Fruit fly (Drosophila melanogaster) whole organism, embryonic: ENCODE data around the gene CG10845.

Experiments
- Ada2b ChIP-seq: fragments of 200-800 bp; sonication (Bioruptor generic); IDR thresholded peaks from 2 replicates; pipeline ENCODE4 v1.3.6; 2022; ENCODE audit warnings: missing biosample characterization, missing genetic modification characterization
- CG10274 ChIP-seq: fragments of 200-800 bp; sonication (Bioruptor generic); optimal IDR thresholded peaks from 3 replicates; lab custom pipeline; 2017; ENCODE audit warnings: missing biosample characterization, mild to moderate bottlenecking, missing genetic modification characterization
- CG11398 ChIP-seq: fragments of 200-800 bp; sonication (Bioruptor generic); optimal IDR thresholded peaks from 2 replicates; lab custom pipeline; 2016; ENCODE audit warnings: missing biosample characterization, missing genetic modification characterization
- CG11456 ChIP-seq: fragments of 200-800 bp; sonication (Bioruptor generic); IDR thresholded peaks from 3 replicates; pipeline ENCODE4 v1.3.6; 2022; ENCODE audit warnings: missing biosample characterization, missing genetic modification characterization
- CG15011 ChIP-seq: fragments of 200-800 bp; sonication (Bioruptor generic); optimal IDR thresholded peaks from 3 replicates; lab custom pipeline; 2018; ENCODE audit warnings: missing biosample characterization, mild to moderate bottlenecking, missing genetic modification characterization
- CG16863 ChIP-seq: fragments of 200-800 bp; sonication (Bioruptor generic); optimal IDR thresholded peaks from 3 replicates; lab custom pipeline; 2016; ENCODE audit warnings: missing biosample characterization, missing genetic modification characterization
- CG18262 ChIP-seq: fragments of 200-800 bp; optimal IDR thresholded peaks from 3 replicates; lab custom pipeline; 2019; ENCODE audit warnings: missing biosample characterization, mild to moderate bottlenecking, missing genetic modification characterization, moderate library complexity
- CG2678 ChIP-seq: fragments of 200-800 bp; sonication (Bioruptor generic); optimal IDR thresholded peaks from 3 replicates; lab custom pipeline; 2019; ENCODE audit warnings: missing biosample characterization, mild to moderate bottlenecking, missing genetic modification characterization, moderate library complexity
- CG30431 ChIP-seq: fragments of 200-800 bp; sonication (Bioruptor generic); optimal IDR thresholded peaks from 2 replicates; lab custom pipeline; 2017; ENCODE audit warnings: missing biosample characterization, missing genetic modification characterization
- CG32767 ChIP-seq: fragments of 200-800 bp; sonication (Bioruptor generic); IDR thresholded peaks from 2 replicates; pipeline ENCODE4 v1.3.6; 2022; ENCODE audit warnings: missing biosample characterization, missing genetic modification characterization
- CG3995 ChIP-seq: fragments of 200-800 bp; sonication (Bioruptor generic); optimal IDR thresholded peaks from 3 replicates; lab custom pipeline; 2016; ENCODE audit warnings: missing biosample characterization, missing genetic modification characterization
- CG4360 ChIP-seq: fragments of 200-800 bp; sonication (Bioruptor generic); IDR thresholded peaks from 2 replicates; pipeline ENCODE4 v1.3.6; 2022; ENCODE audit warnings: missing biosample characterization, missing genetic modification characterization
- CG6765 ChIP-seq: fragments of 200-800 bp; sonication (Bioruptor generic); optimal IDR thresholded peaks from 3 replicates; lab custom pipeline; 2017; ENCODE audit warnings: missing biosample characterization, mild to moderate bottlenecking, missing genetic modification characterization
- CG7786 ChIP-seq: fragments of 200-800 bp; sonication (Bioruptor generic); optimal IDR thresholded peaks from 2 replicates; lab custom pipeline; 2016; ENCODE audit warnings: missing biosample characterization, missing genetic modification characterization
- CG8944 ChIP-seq: fragments of 200-800 bp; sonication (Bioruptor generic); optimal IDR thresholded peaks from 3 replicates; lab custom pipeline; 2016; ENCODE audit warnings: missing biosample characterization, missing genetic modification characterization
- CG9727 ChIP-seq: fragments of 200-800 bp; sonication (Bioruptor generic); optimal IDR thresholded peaks from 3 replicates; lab custom pipeline; 2017; ENCODE audit warnings: missing biosample characterization, mild to moderate bottlenecking, missing genetic modification characterization
- Dip3 ChIP-seq: fragments of 200-800 bp; sonication (Bioruptor generic); optimal IDR thresholded peaks from 3 replicates; lab custom pipeline; 2016; ENCODE audit warnings: missing biosample characterization, missing genetic modification characterization
- ERR ChIP-seq: fragments of 200-800 bp; sonication (Bioruptor generic); optimal IDR thresholded peaks from 2 replicates; lab custom pipeline; 2016; ENCODE audit warnings: missing biosample characterization, missing genetic modification characterization
- Sox100B ChIP-seq: fragments of 200-800 bp; sonication (Bioruptor generic); optimal IDR thresholded peaks from 3 replicates; lab custom pipeline; 2018; ENCODE audit warnings: missing biosample characterization, mild to moderate bottlenecking, missing genetic modification characterization
- Xrp1 ChIP-seq: fragments of 200-800 bp; sonication (Bioruptor generic); IDR thresholded peaks from 2 replicates; pipeline ENCODE4 v1.3.6; 2022; ENCODE audit warnings: missing biosample characterization, missing genetic modification characterization
- ab ChIP-seq: fragments of 200-800 bp; sonication (Bioruptor generic); optimal IDR thresholded peaks from 2 replicates; lab custom pipeline; 2016; ENCODE audit warnings: missing biosample characterization, missing genetic modification characterization
- ase ChIP-seq: fragments of 200-800 bp; sonication (Bioruptor generic); IDR thresholded peaks from 3 replicates; pipeline ENCODE4 v1.3.6; 2022; ENCODE audit warnings: missing biosample characterization, missing genetic modification characterization
- bigmax ChIP-seq: fragments of 200-800 bp; sonication (Bioruptor generic); optimal IDR thresholded peaks from 2 replicates; lab custom pipeline; 2018; ENCODE audit warnings: missing biosample characterization, mild to moderate bottlenecking, missing genetic modification characterization
- btn ChIP-seq: fragments of 200-800 bp; sonication (Bioruptor generic); optimal IDR thresholded peaks from 2 replicates; lab custom pipeline; 2016; ENCODE audit warnings: missing biosample characterization, missing genetic modification characterization
- cas ChIP-seq: fragments of 200-800 bp; sonication (Bioruptor generic); IDR thresholded peaks from 2 replicates; pipeline ENCODE4 v1.3.6; 2022; ENCODE audit warnings: missing biosample characterization, missing genetic modification characterization
- chinmo ChIP-seq: fragments of 200-800 bp; sonication (Bioruptor generic); IDR thresholded peaks from 4 replicates; pipeline ENCODE4 v1.3.6; 2022; ENCODE audit warnings: missing biosample characterization, missing genetic modification characterization; ENCODE audit not compliant: partially characterized antibody
- corto ChIP-seq: fragments of 200-800 bp; sonication (Bioruptor generic); optimal IDR thresholded peaks from 2 replicates; lab custom pipeline; 2016; ENCODE audit warnings: missing biosample characterization, mild to moderate bottlenecking, missing genetic modification characterization, moderate library complexity
- crc ChIP-seq: fragments of 200-800 bp; sonication (Bioruptor generic); optimal IDR thresholded peaks from 2 replicates; lab custom pipeline; 2016; ENCODE audit warnings: missing biosample characterization, missing genetic modification characterization
- croc ChIP-seq: fragments of 200-800 bp; sonication (Bioruptor generic); conservative IDR thresholded peaks from 3 replicates; pipeline ENCODE4 v1.3.6; 2022; ENCODE audit warnings: missing biosample characterization, missing genetic modification characterization
- dati ChIP-seq: fragments of 200-800 bp; sonication (Bioruptor generic); IDR thresholded peaks from 2 replicates; pipeline ENCODE4 v1.3.6; 2022; ENCODE audit warnings: missing biosample characterization, missing genetic modification characterization
- dm ChIP-seq: fragments of 200-800 bp; sonication (Bioruptor generic); optimal IDR thresholded peaks from 3 replicates; lab custom pipeline; 2016; ENCODE audit warnings: missing biosample characterization, missing genetic modification characterization
- dpn ChIP-seq, 2 experiments: fragments of 200-800 bp; sonication (Bioruptor generic); optimal IDR thresholded peaks; 3 replicates each; lab custom pipeline; 2016; ENCODE audit warnings: missing biosample characterization in 2 of 2, missing genetic modification characterization in 2 of 2
- gfzf ChIP-seq: fragments of 200-800 bp; sonication (Bioruptor generic); optimal IDR thresholded peaks from 2 replicates; lab custom pipeline; 2016; ENCODE audit warnings: missing biosample characterization, mild to moderate bottlenecking, missing genetic modification characterization, moderate library complexity
- hkb ChIP-seq, 2 experiments: fragments of 200-800 bp in 1 of 2; fragments of >200 bp in 1 of 2; sonication (Bioruptor generic) in 1 of 2; IDR thresholded peaks in 1 of 2; optimal IDR thresholded peaks in 1 of 2; 2 replicates each; pipeline versions ENCODE4 v1.3.6 to Lab custom; 2017 to 2022; ENCODE audit warnings: missing biosample characterization in 1 of 2, missing genetic modification characterization in 1 of 2
- lola ChIP-seq, 3 experiments: fragments of >200 bp in 2 of 3; fragments of 200-800 bp in 1 of 3; sonication (Bioruptor generic) in 1 of 3; optimal IDR thresholded peaks; 2 replicates each; lab custom pipeline; 2017 to 2019; ENCODE audit warnings: missing biosample characterization in 3 of 3, missing genetic modification characterization in 3 of 3, mild to moderate bottlenecking in 1 of 3, moderate library complexity in 1 of 3
- peb ChIP-seq: fragments of 200-800 bp; sonication (Bioruptor generic); IDR thresholded peaks from 2 replicates; pipeline ENCODE4 v1.3.6; 2022; ENCODE audit warnings: missing biosample characterization, missing genetic modification characterization
- pfk ChIP-seq: fragments of 200-800 bp; sonication (Bioruptor generic); optimal IDR thresholded peaks from 2 replicates; lab custom pipeline; 2018; ENCODE audit warnings: missing biosample characterization, mild to moderate bottlenecking, missing genetic modification characterization, moderate library complexity
- repo ChIP-seq: fragments of 200-800 bp; sonication (Bioruptor generic); optimal IDR thresholded peaks from 2 replicates; lab custom pipeline; 2016; ENCODE audit warnings: missing biosample characterization, missing genetic modification characterization
- rib ChIP-seq: fragments of 200-800 bp; sonication (Bioruptor generic); IDR thresholded peaks from 2 replicates; pipeline ENCODE4 v1.3.6; 2022; ENCODE audit warnings: missing biosample characterization, missing genetic modification characterization
- run ChIP-seq: fragments of 200-800 bp; sonication (Bioruptor generic); optimal IDR thresholded peaks from 3 replicates; lab custom pipeline; 2018; ENCODE audit warnings: missing biosample characterization, mild to moderate bottlenecking, missing genetic modification characterization
- sens ChIP-seq: fragments of 200-800 bp; sonication (Bioruptor generic); peaks from one replicate; lab custom pipeline; 2016; ENCODE audit warnings: missing biosample characterization, missing genetic modification characterization
- seq ChIP-seq: fragments of 200-800 bp; sonication (Bioruptor generic); IDR thresholded peaks from 2 replicates; pipeline ENCODE4 v1.3.6; 2022; ENCODE audit warnings: missing biosample characterization, missing genetic modification characterization
- sisA ChIP-seq: fragments of 200-800 bp; sonication (Bioruptor generic); IDR thresholded peaks from 2 replicates; pipeline ENCODE4 v1.3.6; 2022; ENCODE audit warnings: missing biosample characterization, missing genetic modification characterization
- slbo ChIP-seq: fragments of 200-800 bp; sonication (Bioruptor generic); IDR thresholded peaks from 2 replicates; pipeline ENCODE4 v1.3.6; 2022; ENCODE audit warnings: missing biosample characterization, missing genetic modification characterization
- sug ChIP-seq: fragments of 200-800 bp; optimal IDR thresholded peaks from 2 replicates; lab custom pipeline; 2019; ENCODE audit warnings: missing biosample characterization, mild to moderate bottlenecking, missing genetic modification characterization, moderate library complexity
- tin ChIP-seq: fragments of 200-800 bp; sonication (Bioruptor generic); optimal IDR thresholded peaks from 3 replicates; lab custom pipeline; 2016; ENCODE audit warnings: missing biosample characterization, missing genetic modification characterization
- toy ChIP-seq: fragments of 200-800 bp; sonication (Bioruptor generic); IDR thresholded peaks from 2 replicates; pipeline ENCODE4 v1.3.6; 2022; ENCODE audit warnings: missing biosample characterization, missing genetic modification characterization
- z ChIP-seq: fragments of 200-800 bp; sonication (Bioruptor generic); IDR thresholded peaks from 3 replicates; pipeline ENCODE4 v1.3.6; 2022; ENCODE audit warnings: missing biosample characterization, missing genetic modification characterization
- zfh2 ChIP-seq: fragments of 200-800 bp; sonication (Bioruptor generic); optimal IDR thresholded peaks from 2 replicates; lab custom pipeline; 2016; ENCODE audit warnings: missing biosample characterization, missing genetic modification characterization

CG10845 gene

DNA sequence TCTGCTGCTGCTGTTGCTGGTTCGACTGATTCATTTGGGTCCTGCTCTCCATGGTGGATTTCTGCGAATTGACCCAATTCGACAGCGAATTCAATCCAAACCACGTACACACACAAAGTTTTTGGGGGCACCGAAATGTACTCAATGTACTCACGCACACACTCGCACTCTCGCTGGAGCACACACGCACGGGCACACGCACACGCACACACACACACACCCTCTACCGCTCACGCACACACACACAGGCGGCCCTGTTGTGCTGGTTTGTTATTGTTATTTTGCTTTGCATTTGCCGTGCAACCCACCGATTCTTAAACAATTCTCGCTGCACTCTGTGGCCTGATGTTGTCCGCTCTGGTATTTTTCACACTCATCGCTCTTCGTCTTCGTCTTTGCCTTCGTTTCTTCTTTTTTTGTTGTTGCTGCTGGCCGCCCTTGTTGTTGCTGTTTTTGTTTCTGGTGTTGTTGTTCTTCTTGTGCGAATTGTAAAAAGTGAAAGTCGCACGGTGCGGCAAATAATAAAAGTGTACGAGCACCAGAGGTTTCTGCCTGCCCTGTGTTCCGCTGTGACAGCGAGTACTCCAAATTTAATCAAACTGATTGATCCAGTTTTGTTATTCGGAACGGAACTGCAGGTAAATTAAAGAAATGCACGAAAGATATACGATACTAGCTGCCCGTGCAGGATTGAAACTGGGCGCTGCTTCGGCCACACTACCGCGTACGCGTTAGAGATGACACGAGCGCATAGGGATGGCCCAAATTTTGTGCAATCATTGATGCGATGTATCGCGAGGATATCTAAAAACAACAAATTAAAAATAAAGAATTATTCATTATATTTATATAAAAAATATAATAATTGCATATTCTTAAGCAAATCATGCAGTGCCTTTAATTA, 24.7 kb upstream of the CG10845 start, which contains the start of gene CG3744 (continued):
- TF ChIP-seq repo (GFP tag; lab: Kevin White, UChicago) = peak; percentile 54
- peak; percentile 94 for TF ChIP-seq chinmo
- peak; percentile 90 for TF ChIP-seq CG2678 (tag; lab: Kevin White, UChicago)
- TF ChIP-seq dpn (GFP tag; optimal IDR thresholded peaks at IDR 0.05; lab: Kevin White, UChicago) = peak; percentile 79 to 94
- TF ChIP-seq CG16863 (GFP tag; lab: Kevin White, UChicago) = peak; percentile 59
- peak; percentile 95 for TF ChIP-seq tin (GFP tag; lab: Kevin White, UChicago)
- peak; percentile 98 for TF ChIP-seq CG11456 (GFP tag; lab: Robert Waterston, UW)
- peak; percentile 95 for TF ChIP-seq ase (GFP tag; lab: Robert Waterston, UW)
- TF ChIP-seq croc (GFP tag; lab: Robert Waterston, UW) = peak; percentile 79
- no peak for TF ChIP-seq dm
- TF ChIP-seq hkb (optimal IDR thresholded peaks at IDR 0.05; lab: Kevin White, UChicago) = no peak
- TF ChIP-seq hkb (GFP tag; IDR thresholded peaks at IDR 0.05; lab: Robert Waterston, UW) = peak; percentile 89
- TF ChIP-seq lola (GFP tag; optimal IDR thresholded peaks at IDR 0.05; lab: Kevin White, UChicago) = peak in 1 of 3 experiments; percentile 88
- peak; percentile 85 for TF ChIP-seq CG32767
- peak; percentile 69 for TF ChIP-seq CG8944
- peak; percentile 95 for TF ChIP-seq Xrp1 (GFP tag; lab: Robert Waterston, UW)
- TF ChIP-seq CG30431 (GFP tag; lab: Kevin White, UChicago) = peak; percentile 82
- TF ChIP-seq Ada2b (GFP tag; lab: Robert Waterston, UW) = peak; percentile 93
- peak; percentile 89 for TF ChIP-seq zfh2 (GFP tag; lab: Kevin White, UChicago)
- TF ChIP-seq gfzf (GFP tag; lab: Kevin White, UChicago) = peak; percentile 79
- peak; percentile 61 for TF ChIP-seq CG6765
- peak; percentile 99 for TF ChIP-seq slbo (GFP tag; lab: Robert Waterston, UW)
- TF ChIP-seq z (GFP tag; lab: Robert Waterston, UW) = peak; percentile 38; the same call in 1 of the 3 replicates
- peak; percentile 63 for TF ChIP-seq run (tag; lab: Kevin White, UChicago)
- peak; percentile 91 for TF ChIP-seq cas (GFP tag; lab: Robert Waterston, UW)
- no peak for TF ChIP-seq bigmax
- TF ChIP-seq peb (GFP tag; lab: Robert Waterston, UW) = peak; percentile 78
- peak; percentile 93 for TF ChIP-seq CG4360
- TF ChIP-seq CG10274 (GFP tag; lab: Kevin White, UChicago) = peak; percentile 57
- peak; percentile 25 for TF ChIP-seq crc
- peak; percentile 73 for TF ChIP-seq CG7786 (GFP tag; lab: Kevin White, UChicago)
- peak; percentile 82 for TF ChIP-seq sens (GFP tag; lab: Kevin White, UChicago)
- peak; percentile 93 for TF ChIP-seq sug (tag; lab: Kevin White, UChicago)
- TF ChIP-seq CG15011 (GFP tag; lab: Kevin White, UChicago) = peak; percentile 53
- no peak for TF ChIP-seq Sox100B (GFP tag; lab: Kevin White, UChicago)
- TF ChIP-seq ERR = peak; percentile 61
- peak; percentile 83 for TF ChIP-seq toy (GFP tag; lab: Robert Waterston, UW)
- TF ChIP-seq ab (GFP tag; lab: Kevin White, UChicago) = peak; percentile 66
- peak; percentile 90 for TF ChIP-seq rib (GFP tag; lab: Robert Waterston, UW)
- TF ChIP-seq CG11398 (GFP tag; lab: Kevin White, UChicago) = peak; percentile 27
- TF ChIP-seq CG9727 (GFP tag; lab: Kevin White, UChicago) = peak; percentile 88
- peak; percentile 72 for TF ChIP-seq Dip3 (GFP tag; lab: Kevin White, UChicago)
- peak; percentile 89 for TF ChIP-seq CG18262 (tag; lab: Kevin White, UChicago)
- peak; percentile 44 for TF ChIP-seq corto (GFP tag; lab: Kevin White, UChicago)
- peak; percentile 82 for TF ChIP-seq seq (GFP tag; lab: Robert Waterston, UW)
- TF ChIP-seq btn (GFP tag; lab: Kevin White, UChicago) = no peak
- TF ChIP-seq pfk (GFP tag; lab: Kevin White, UChicago) = peak; percentile 56
- TF ChIP-seq dati (GFP tag; lab: Robert Waterston, UW) = peak; percentile 71; the same call in 1 of the 2 replicates
- peak; percentile 23 for TF ChIP-seq CG3995 (GFP tag; lab: Kevin White, UChicago)
- TF ChIP-seq sisA (GFP tag; lab: Robert Waterston, UW) = peak; percentile 94
